Fruit fly (Drosophila melanogaster): ENCODE results near the gene sqd.

Gene sqd

DNA sequence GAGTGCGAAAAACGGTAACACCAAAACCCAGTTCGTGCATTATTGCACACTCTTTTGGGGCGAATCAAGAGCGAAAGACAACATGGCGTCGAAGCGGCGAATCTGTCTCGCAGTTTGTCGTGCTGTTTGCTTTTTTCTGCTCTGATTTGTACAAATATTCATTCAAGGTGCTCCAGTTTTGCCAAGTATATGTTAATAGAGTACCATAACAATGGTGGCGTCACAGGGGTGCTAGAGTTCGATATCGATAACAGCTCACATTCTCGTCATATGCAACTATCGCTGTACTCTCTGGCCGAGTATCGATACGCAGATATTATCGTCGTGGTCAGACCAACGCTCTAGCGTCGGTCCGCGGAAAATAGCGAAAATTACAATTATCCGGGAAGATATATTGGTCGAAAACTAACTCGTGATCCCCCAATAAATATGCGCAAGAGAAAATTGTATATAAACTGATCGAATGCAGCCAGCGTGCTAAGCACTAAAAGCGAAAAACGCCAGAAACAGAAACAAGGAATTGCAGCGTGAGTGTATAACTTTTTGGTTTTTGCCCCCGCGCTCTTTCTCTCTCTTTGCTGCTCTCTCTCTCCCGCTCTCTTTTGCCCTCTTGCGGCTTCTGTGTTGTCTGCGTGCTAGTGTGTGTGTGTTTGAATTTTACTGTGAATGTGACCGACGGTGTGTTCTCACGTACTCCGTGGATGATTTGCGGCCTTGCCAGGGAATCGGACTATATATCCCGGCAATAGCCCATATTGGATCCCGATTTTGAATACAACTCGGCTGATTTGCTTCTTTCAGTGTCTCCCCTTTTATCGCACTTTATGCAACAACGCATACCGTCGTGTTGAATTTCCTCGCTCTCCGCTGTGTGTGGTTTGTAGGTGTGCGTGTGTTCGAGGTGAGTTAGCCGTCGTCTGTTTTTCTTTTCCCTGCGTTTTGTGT lies 37.8 kb upstream of the sqd start, which contains the start of gene flfl (continued):
- TF ChIP-seq CG30403 (GFP tag; optimal IDR thresholded peaks at IDR 0.05) (peak; percentile 39), row (GFP tag; IDR thresholded peaks at IDR 0.05) (no peak), Hr51 (GFP tag; optimal IDR thresholded peaks at IDR 0.05) (peak in 1 of 2 experiments; percentile 26), CG11696 (GFP tag; IDR thresholded peaks at IDR 0.05) (no peak), Xbp1 (GFP tag; optimal IDR thresholded peaks at IDR 0.05) (no peak), CG16863 (GFP tag; optimal IDR thresholded peaks at IDR 0.05) (peak; percentile 22), Sox102F (GFP tag; optimal IDR thresholded peaks at IDR 0.05) (peak; percentile 18), sd (tag; optimal IDR thresholded peaks at IDR 0.05) (peak; percentile 33), CG3995 (GFP tag; optimal IDR thresholded peaks at IDR 0.05) (peak; percentile 24), CG9797 (GFP tag; optimal IDR thresholded peaks at IDR 0.05) (peak; percentile 54), slp2 (GFP tag; optimal IDR thresholded peaks at IDR 0.05) (peak; percentile 18), her (GFP tag; optimal IDR thresholded peaks at IDR 0.05) (peak; percentile 100), Hsf (GFP tag; optimal IDR thresholded peaks at IDR 0.05) (peak; percentile 0), CG31224 (GFP tag; IDR thresholded peaks at IDR 0.05) (no peak), tll (GFP tag; optimal IDR thresholded peaks at IDR 0.05) (peak in 1 of 2 experiments; percentile 26), dmrt11E (tag; optimal IDR thresholded peaks at IDR 0.05) (no peak), trem (tag; optimal IDR thresholded peaks at IDR 0.05) (peak; percentile 54), CG33557 (GFP tag; optimal IDR thresholded peaks at IDR 0.05) (peak; percentile 1), NfI (GFP tag; optimal IDR thresholded peaks at IDR 0.05) (peak; percentile 23), CG14710 (tag; optimal IDR thresholded peaks at IDR 0.05) (peak; percentile 53), ftz-f1 (GFP tag; optimal IDR thresholded peaks at IDR 0.05) (peak; percentile 23), nmo (GFP tag; optimal IDR thresholded peaks at IDR 0.05) (peak; percentile 51), jumu (GFP tag; optimal IDR thresholded peaks at IDR 0.05) (peak; percentile 35), Med (GFP tag) (peak; percentile 90), D (optimal IDR thresholded peaks at IDR 0.05) (peak; percentile 26), D (GFP tag; optimal IDR thresholded peaks at IDR 0.05) (no peak), CG9437 (GFP tag; optimal IDR thresholded peaks at IDR 0.05) (peak; percentile 64), CG8924 (tag; optimal IDR thresholded peaks at IDR 0.05) (peak; percentile 21), CG6813 (GFP tag; optimal IDR thresholded peaks at IDR 0.05) (peak; percentile 30), dm (GFP tag; optimal IDR thresholded peaks at IDR 0.05) (peak; percentile 48), CG12659 (GFP tag; optimal IDR thresholded peaks at IDR 0.05) (peak; percentile 83), bsh (GFP tag; optimal IDR thresholded peaks at IDR 0.05) (peak in 1 of 2 experiments; percentile 4), CG10959 (GFP tag; IDR thresholded peaks at IDR 0.05) (no peak), CG18011 (GFP tag; optimal IDR thresholded peaks at IDR 0.05) (peak; percentile 21), CG17186 (GFP tag; optimal IDR thresholded peaks at IDR 0.05) (peak; percentile 75), CG8290 (GFP tag; optimal IDR thresholded peaks at IDR 0.05) (no peak), CG8290 (tag; optimal IDR thresholded peaks at IDR 0.05) (peak in 1 of 2 experiments; percentile 72), sim (GFP tag; IDR thresholded peaks at IDR 0.05) (no peak), CG11504 (tag; optimal IDR thresholded peaks at IDR 0.05) (peak; percentile 26), CG18764 (GFP tag; optimal IDR thresholded peaks at IDR 0.05) (peak; percentile 35), wdn (GFP tag; IDR thresholded peaks at IDR 0.05) (no peak), Jarid2 (GFP tag; optimal IDR thresholded peaks at IDR 0.05) (peak; percentile 31), CG17829 (tag; optimal IDR thresholded peaks at IDR 0.05) (peak; percentile 17), CG1792 (GFP tag; optimal IDR thresholded peaks at IDR 0.05) (peak; percentile 32), Ets97D (GFP tag; optimal IDR thresholded peaks at IDR 0.05) (peak; percentile 80), CG18599 (GFP tag; optimal IDR thresholded peaks at IDR 0.05) (no peak), Tbp (GFP tag; optimal IDR thresholded peaks at IDR 0.05) (peak; percentile 5), Bdp1 (GFP tag; optimal IDR thresholded peaks at IDR 0.05) (peak; percentile 7)
